Worm (Caenorhabditis elegans): ENCODE results near the gene nspb-11.

The nspb-11 gene

ce11 chrII:12907070-12907469 is at the start of gene nspb-11:
Gene nspb-11 (plus strand): TSS chrII:12907370.
- TF ChIP-seq tra-4 (tag; optimal IDR thresholded peaks at IDR 0.05) (no peak), flt-1 (GFP tag; IDR thresholded peaks at IDR 0.05) (no peak), hmbx-1 (tag; optimal IDR thresholded peaks at IDR 0.05) (no peak), tbx-37 (GFP tag; conservative IDR thresholded peaks at IDR 0.05) (no peak), aly-1 (tag; optimal IDR thresholded peaks at IDR 0.05) (no peak), hnd-1 (tag; optimal IDR thresholded peaks at IDR 0.05) (no peak), hmg-4 (GFP tag; optimal IDR thresholded peaks at IDR 0.05) (no peak), ets-7 (tag; optimal IDR thresholded peaks at IDR 0.05) (no peak), B0310.2 (tag; optimal IDR thresholded peaks at IDR 0.05) (no peak), ceh-36 (tag; optimal IDR thresholded peaks at IDR 0.05) (no peak), pes-1 (GFP tag; IDR thresholded peaks at IDR 0.05) (no peak), F13C5.2 (tag; optimal IDR thresholded peaks at IDR 0.05) (no peak), tbx-11 (GFP tag; IDR thresholded peaks at IDR 0.05) (no peak)

ce11 chrII:12865604-12866003 is 41.6 kb upstream of the nspb-11 start, which contains the start of gene snf-5:
Gene snf-5 (minus strand): TSS chrII:12865785.
- TF ChIP-seq tbx-11 (GFP tag; IDR thresholded peaks at IDR 0.05) (no peak), pes-1 (GFP tag; IDR thresholded peaks at IDR 0.05) (no peak), ama-1 (optimal IDR thresholded peaks at IDR 0.05) (no peak), flt-1 (GFP tag; IDR thresholded peaks at IDR 0.05) (no peak), ceh-36 (tag; optimal IDR thresholded peaks at IDR 0.05) (no peak), ets-7 (tag; optimal IDR thresholded peaks at IDR 0.05) (no peak), F13C5.2 (tag; optimal IDR thresholded peaks at IDR 0.05) (no peak), scrt-1 (GFP tag; IDR thresholded peaks at IDR 0.05) (no peak), tbx-37 (GFP tag; conservative IDR thresholded peaks at IDR 0.05) (no peak), hnd-1 (tag; optimal IDR thresholded peaks at IDR 0.05) (no peak), B0310.2 (tag; optimal IDR thresholded peaks at IDR 0.05) (no peak), hmg-4 (GFP tag; optimal IDR thresholded peaks at IDR 0.05) (no peak), sea-1 (GFP tag; conservative IDR thresholded peaks at IDR 0.05) (no peak), hmbx-1 (tag; optimal IDR thresholded peaks at IDR 0.05) (no peak), ceh-13 (GFP tag; optimal IDR thresholded peaks at IDR 0.05) (no peak), tra-4 (tag; optimal IDR thresholded peaks at IDR 0.05) (no peak), aly-1 (tag; optimal IDR thresholded peaks at IDR 0.05) (no peak)

- TF ChIP-seq aly-1 (tag; optimal IDR thresholded peaks at IDR 0.05), result no peak
- TF ChIP-seq sea-1 (GFP tag; conservative IDR thresholded peaks at IDR 0.05), result no peak
- TF ChIP-seq hmg-4 (GFP tag; optimal IDR thresholded peaks at IDR 0.05), result no peak
- no peak for TF ChIP-seq ceh-36 (tag; optimal IDR thresholded peaks at IDR 0.05)
Observed at ce11 chrII:12866079-12866478, 41.1 kb upstream of the nspb-11 start.

- no peak for TF ChIP-seq B0310.2 (tag; optimal IDR thresholded peaks at IDR 0.05)
- TF ChIP-seq hnd-1 (tag; optimal IDR thresholded peaks at IDR 0.05), result no peak
- TF ChIP-seq ceh-36 (tag; optimal IDR thresholded peaks at IDR 0.05), result no peak
- TF ChIP-seq tra-4 (tag; optimal IDR thresholded peaks at IDR 0.05), result no peak
- no peak for TF ChIP-seq tbx-11 (GFP tag; IDR thresholded peaks at IDR 0.05)
Observed at ce11 chrII:12878071-12878668, 29.0 kb upstream of the nspb-11 start, which contains the start of gene gsy-1. Gene gsy-1 (minus strand): TSS chrII:12878121.

- no peak for TF ChIP-seq ama-1 (optimal IDR thresholded peaks at IDR 0.05)
Observed at ce11 chrII:12878697-12879096, 28.5 kb upstream of the nspb-11 start.

ce11 chrII:12879758-12880157 is 27.4 kb upstream of the nspb-11 start:
- no peak for TF ChIP-seq sea-1 (GFP tag; conservative IDR thresholded peaks at IDR 0.05)
- no peak for TF ChIP-seq tbx-37 (GFP tag; conservative IDR thresholded peaks at IDR 0.05)
- TF ChIP-seq flt-1 (GFP tag; IDR thresholded peaks at IDR 0.05), result no peak
- no peak for TF ChIP-seq aly-1 (tag; optimal IDR thresholded peaks at IDR 0.05)
- TF ChIP-seq hnd-1 (tag; optimal IDR thresholded peaks at IDR 0.05), result no peak
- TF ChIP-seq ceh-13 (GFP tag; optimal IDR thresholded peaks at IDR 0.05), result no peak
- TF ChIP-seq B0310.2 (tag; optimal IDR thresholded peaks at IDR 0.05), result no peak
- no peak for TF ChIP-seq F13C5.2 (tag; optimal IDR thresholded peaks at IDR 0.05)
- TF ChIP-seq ets-7 (tag; optimal IDR thresholded peaks at IDR 0.05), result no peak
- TF ChIP-seq pes-1 (GFP tag; IDR thresholded peaks at IDR 0.05), result no peak
- TF ChIP-seq hmbx-1 (tag; optimal IDR thresholded peaks at IDR 0.05), result no peak
- TF ChIP-seq tra-4 (tag; optimal IDR thresholded peaks at IDR 0.05), result no peak
- TF ChIP-seq scrt-1 (GFP tag; IDR thresholded peaks at IDR 0.05), result no peak
- TF ChIP-seq ama-1 (optimal IDR thresholded peaks at IDR 0.05), result no peak
- TF ChIP-seq ceh-36 (tag; optimal IDR thresholded peaks at IDR 0.05), result no peak
- TF ChIP-seq hmg-4 (GFP tag; optimal IDR thresholded peaks at IDR 0.05), result no peak

- TF ChIP-seq hmg-4 (GFP tag; optimal IDR thresholded peaks at IDR 0.05) (no peak), tbx-11 (GFP tag; IDR thresholded peaks at IDR 0.05) (no peak), ceh-36 (tag; optimal IDR thresholded peaks at IDR 0.05) (no peak), sea-1 (GFP tag; conservative IDR thresholded peaks at IDR 0.05) (no peak)
Observed at ce11 chrII:12880406-12880805, 26.8 kb upstream of the nspb-11 start, which contains the start of gene F35C5.1. Gene F35C5.1 (plus strand): TSS chrII:12880804.

ce11 chrII:12884972-12885371 is 22.2 kb upstream of the nspb-11 start, which contains the start of gene sra-14:
Gene sra-14 (plus strand): TSS chrII:12885272.
- TF ChIP-seq ceh-36 (tag; optimal IDR thresholded peaks at IDR 0.05) (no peak), pes-1 (GFP tag; IDR thresholded peaks at IDR 0.05) (no peak), sea-1 (GFP tag; conservative IDR thresholded peaks at IDR 0.05) (no peak), tbx-11 (GFP tag; IDR thresholded peaks at IDR 0.05) (no peak)

All from whole organism, early embryonic.